Fruit fly (Drosophila melanogaster) whole organism, adult: ENCODE results near the gene CG1077.

Source experiments
- CG11617 ChIP-seq: fragments of 200-800 bp; sonication (Bioruptor generic); optimal IDR thresholded peaks from 2 replicates; lab custom pipeline; 2017; ENCODE audit warnings: mild to moderate bottlenecking, missing biosample characterization, missing genetic modification reagents, missing genetic modification characterization
- CG12768 ChIP-seq: fragments of 200-800 bp; sonication (Bioruptor generic); optimal IDR thresholded peaks from 2 replicates; lab custom pipeline; 2017; ENCODE audit warnings: missing biosample characterization, missing genetic modification characterization, mild to moderate bottlenecking, moderate library complexity, missing genetic modification reagents
- CG14711 ChIP-seq: fragments of 200-800 bp; sonication (Bioruptor generic); optimal IDR thresholded peaks from 2 replicates; lab custom pipeline; 2018; ENCODE audit warnings: missing biosample characterization, mild to moderate bottlenecking, missing genetic modification characterization, moderate library complexity
- CG1620 ChIP-seq: fragments of 200-800 bp; sonication (Bioruptor generic); optimal IDR thresholded peaks from 2 replicates; lab custom pipeline; 2016; ENCODE audit warnings: missing biosample characterization, missing genetic modification characterization
- CG33017 ChIP-seq: fragments of 200-800 bp; sonication (Bioruptor generic); optimal IDR thresholded peaks from 2 replicates; lab custom pipeline; 2018; ENCODE audit warnings: missing biosample characterization, mild to moderate bottlenecking, missing genetic modification characterization, moderate library complexity
- CG5204 ChIP-seq: fragments of 200-800 bp; sonication (Bioruptor generic); optimal IDR thresholded peaks from 2 replicates; lab custom pipeline; 2016; ENCODE audit warnings: missing biosample characterization, missing genetic modification characterization
- CG7045 ChIP-seq: fragments of 200-800 bp; sonication (Bioruptor generic); optimal IDR thresholded peaks from 2 replicates; lab custom pipeline; 2017; ENCODE audit warnings: missing biosample characterization, mild to moderate bottlenecking, missing genetic modification characterization
- CG7101 ChIP-seq: fragments of 200-800 bp; sonication (Bioruptor generic); optimal IDR thresholded peaks from 2 replicates; lab custom pipeline; 2018; ENCODE audit warnings: missing biosample characterization, mild to moderate bottlenecking, missing genetic modification characterization, moderate library complexity
- Clk ChIP-seq: fragments of 200-800 bp; sonication (Bioruptor generic); optimal IDR thresholded peaks from 2 replicates; lab custom pipeline; 2017; ENCODE audit warnings: missing biosample characterization, missing genetic modification characterization
- Crg-1 ChIP-seq: fragments of 200-800 bp; sonication (Bioruptor generic); optimal IDR thresholded peaks from 2 replicates; lab custom pipeline; 2016; ENCODE audit warnings: missing biosample characterization, missing genetic modification characterization
- Hr96 ChIP-seq: fragments of 200-800 bp; sonication (Bioruptor generic); optimal IDR thresholded peaks from 2 replicates; lab custom pipeline; 2016; ENCODE audit warnings: missing biosample characterization, missing genetic modification characterization
- Mnt ChIP-seq: fragments of 200-800 bp; sonication (Bioruptor generic); optimal IDR thresholded peaks from 2 replicates; lab custom pipeline; 2016; ENCODE audit warnings: missing biosample characterization, mild to moderate bottlenecking, missing genetic modification characterization
- bab1 ChIP-seq: fragments of 200-800 bp; sonication (Bioruptor generic); optimal IDR thresholded peaks from 3 replicates; lab custom pipeline; 2019; ENCODE audit warnings: missing biosample characterization, mild to moderate bottlenecking, missing genetic modification characterization, moderate library complexity
- cnc ChIP-seq, 2 experiments: fragments of >200 bp; optimal IDR thresholded peaks; 2 replicates each; lab custom pipeline; 2017
- kay ChIP-seq: fragments of 200-800 bp; sonication (Bioruptor generic); peaks from one replicate; lab custom pipeline; 2016; ENCODE audit warnings: missing biosample characterization, missing genetic modification characterization, borderline replicate concordance
- ovo ChIP-seq: fragments of 200-800 bp; sonication (Bioruptor generic); optimal IDR thresholded peaks from 2 replicates; lab custom pipeline; 2016; ENCODE audit warnings: missing biosample characterization, missing genetic modification characterization
- pad ChIP-seq: fragments of 200-800 bp; sonication (Bioruptor generic); optimal IDR thresholded peaks from 3 replicates; lab custom pipeline; 2017; ENCODE audit warnings: missing biosample characterization, missing genetic modification characterization, mild to moderate bottlenecking, moderate library complexity, missing genetic modification reagents
- tj ChIP-seq: fragments of 200-800 bp; sonication (Bioruptor generic); optimal IDR thresholded peaks from 3 replicates; lab custom pipeline; 2017; ENCODE audit warnings: missing biosample characterization, mild to moderate bottlenecking, missing genetic modification characterization, moderate library complexity
- toe ChIP-seq: fragments of 200-800 bp; sonication (Bioruptor generic); optimal IDR thresholded peaks from 2 replicates; lab custom pipeline; 2016; ENCODE audit warnings: missing biosample characterization, missing genetic modification characterization

CG1077 gene

dm6 chr3R:6214227-6214626, 46.9 kb downstream of the CG1077 start:
- TF ChIP-seq cnc (optimal IDR thresholded peaks at IDR 0.05; lab: Kevin White, UChicago) (no peak), CG7045 (GFP tag; lab: Kevin White, UChicago) (no peak), bab1 (GFP tag; lab: Kevin White, UChicago) (no peak), CG1620 (GFP tag; lab: Kevin White, UChicago) (no peak), CG12768 (GFP tag; lab: Kevin White, UChicago) (no peak), CG5204 (GFP tag; lab: Kevin White, UChicago) (no peak), toe (no peak), tj (GFP tag; lab: Kevin White, UChicago) (no peak), Crg-1 (GFP tag; lab: Kevin White, UChicago) (no peak), CG7101 (tag; lab: Kevin White, UChicago) (no peak), CG11617 (GFP tag; lab: Kevin White, UChicago) (no peak), Mnt (GFP tag; lab: Kevin White, UChicago) (no peak), pad (GFP tag; lab: Kevin White, UChicago) (no peak), kay (GFP tag; lab: Kevin White, UChicago) (no peak), Clk (GFP tag; lab: Kevin White, UChicago) (no peak)

dm6 chr3R:6215053-6215882, 48.0 kb downstream of the CG1077 start, which contains the start of gene Osi3:
Gene Osi3, plus strand, starts transcription at chr3R:6215832.
- TF ChIP-seq Hr96 (GFP tag; lab: Kevin White, UChicago): no peak
- TF ChIP-seq tj (GFP tag; lab: Kevin White, UChicago): no peak
- no peak for TF ChIP-seq CG1620 (GFP tag; lab: Kevin White, UChicago)
- TF ChIP-seq toe: no peak
- TF ChIP-seq CG14711 (tag; lab: Kevin White, UChicago): no peak
- TF ChIP-seq CG33017 (tag; lab: Kevin White, UChicago): no peak
- TF ChIP-seq Crg-1 (GFP tag; lab: Kevin White, UChicago): no peak
- no peak for TF ChIP-seq Mnt (GFP tag; lab: Kevin White, UChicago)
- no peak for TF ChIP-seq pad (GFP tag; lab: Kevin White, UChicago)
- TF ChIP-seq ovo (GFP tag; lab: Kevin White, UChicago): no peak
- no peak for TF ChIP-seq CG12768 (GFP tag; lab: Kevin White, UChicago)
